Fruit fly (Drosophila melanogaster) whole organism, embryonic: ENCODE data around the gene CG34265.

Experiments used
- Blimp-1 ChIP-seq: fragments of 200-800 bp; sonication (Bioruptor generic); optimal IDR thresholded peaks from 3 replicates; lab custom pipeline; 2018; ENCODE audit warnings: missing biosample characterization, missing genetic modification characterization, mild to moderate bottlenecking, moderate library complexity, missing genetic modification reagents
- CG10543 ChIP-seq: fragments of 200-800 bp; sonication (Bioruptor generic); optimal IDR thresholded peaks from 3 replicates; lab custom pipeline; 2017; ENCODE audit warnings: missing biosample characterization, mild to moderate bottlenecking, missing genetic modification characterization, moderate library complexity
- CG11398 ChIP-seq: fragments of 200-800 bp; sonication (Bioruptor generic); optimal IDR thresholded peaks from 2 replicates; lab custom pipeline; 2016; ENCODE audit warnings: missing biosample characterization, missing genetic modification characterization
- CG12769 ChIP-seq: fragments of 200-800 bp; sonication (Bioruptor generic); optimal IDR thresholded peaks from 2 replicates; lab custom pipeline; 2019; ENCODE audit warnings: missing biosample characterization, mild to moderate bottlenecking, missing genetic modification characterization, moderate library complexity
- CG16815 ChIP-seq: fragments of 200-800 bp; sonication (Bioruptor generic); optimal IDR thresholded peaks from 3 replicates; lab custom pipeline; 2017; ENCODE audit warnings: missing biosample characterization, mild to moderate bottlenecking, missing genetic modification characterization
- CG18599 ChIP-seq: fragments of 200-800 bp; sonication (Bioruptor generic); optimal IDR thresholded peaks from 3 replicates; lab custom pipeline; 2017; ENCODE audit warnings: missing biosample characterization, missing genetic modification characterization, mild to moderate bottlenecking, moderate library complexity, missing genetic modification reagents
- CG2712 ChIP-seq: fragments of 200-800 bp; optimal IDR thresholded peaks from 3 replicates; lab custom pipeline; 2019; ENCODE audit warnings: missing biosample characterization, mild to moderate bottlenecking, missing genetic modification characterization, moderate library complexity
- CG30431 ChIP-seq: fragments of 200-800 bp; sonication (Bioruptor generic); optimal IDR thresholded peaks from 2 replicates; lab custom pipeline; 2017; ENCODE audit warnings: missing biosample characterization, missing genetic modification characterization
- CG31224 ChIP-seq: fragments of 200-800 bp; sonication (Bioruptor generic); IDR thresholded peaks from 2 replicates; pipeline ENCODE4 v1.3.6; 2022; ENCODE audit warnings: missing biosample characterization, missing genetic modification characterization
- CG31441 ChIP-seq: fragments of 200-800 bp; sonication (Bioruptor generic); IDR thresholded peaks from 2 replicates; pipeline ENCODE4 v1.3.6; 2022; ENCODE audit warnings: missing biosample characterization, missing genetic modification characterization
- CG3163 ChIP-seq: fragments of 200-800 bp; sonication (Bioruptor generic); optimal IDR thresholded peaks from 3 replicates; lab custom pipeline; 2016; ENCODE audit warnings: missing biosample characterization, missing genetic modification characterization
- CG33213 ChIP-seq: fragments of 200-800 bp; sonication (Bioruptor generic); optimal IDR thresholded peaks from 3 replicates; lab custom pipeline; 2016; ENCODE audit warnings: missing biosample characterization, missing genetic modification characterization
- CG7372 ChIP-seq: fragments of 200-800 bp; sonication (Bioruptor generic); IDR thresholded peaks from 2 replicates; pipeline ENCODE4 v1.3.6; 2022; ENCODE audit warnings: missing biosample characterization, missing genetic modification characterization
- CG8388 ChIP-seq: fragments of 200-800 bp; sonication (Bioruptor generic); optimal IDR thresholded peaks from 2 replicates; lab custom pipeline; 2019; ENCODE audit warnings: missing biosample characterization, mild to moderate bottlenecking, missing genetic modification characterization, moderate library complexity
- CG8924 ChIP-seq: fragments of 200-800 bp; optimal IDR thresholded peaks from 3 replicates; lab custom pipeline; 2019; ENCODE audit warnings: missing biosample characterization, mild to moderate bottlenecking, missing genetic modification characterization, moderate library complexity
- CG8944 ChIP-seq: fragments of 200-800 bp; sonication (Bioruptor generic); optimal IDR thresholded peaks from 3 replicates; lab custom pipeline; 2016; ENCODE audit warnings: missing biosample characterization, missing genetic modification characterization
- CkIIα-i1 ChIP-seq: fragments of 200-800 bp; sonication (Bioruptor generic); IDR thresholded peaks from 2 replicates; pipeline ENCODE4 v1.3.6; 2022; ENCODE audit warnings: missing biosample characterization, missing genetic modification characterization
- CrebB ChIP-seq: fragments of 200-800 bp; sonication (Bioruptor generic); optimal IDR thresholded peaks from 3 replicates; lab custom pipeline; 2018; ENCODE audit warnings: missing biosample characterization, mild to moderate bottlenecking, missing genetic modification characterization
- D19B ChIP-seq: fragments of 200-800 bp; sonication (Bioruptor generic); optimal IDR thresholded peaks from 2 replicates; lab custom pipeline; 2017; ENCODE audit warnings: missing biosample characterization, mild to moderate bottlenecking, missing genetic modification characterization
- Gug ChIP-seq: fragments of 200-800 bp; sonication (Bioruptor generic); IDR thresholded peaks from 4 replicates; pipeline ENCODE4 v1.3.6; 2022; ENCODE audit warnings: missing biosample characterization, missing genetic modification characterization
- H2.0 ChIP-seq: fragments of 200-800 bp; sonication (Bioruptor generic); IDR thresholded peaks from 2 replicates; pipeline ENCODE4 v1.3.6; 2022; ENCODE audit warnings: missing biosample characterization, missing genetic modification characterization
- Hr39 ChIP-seq: fragments of >200 bp; optimal IDR thresholded peaks from 2 replicates; lab custom pipeline; 2017
- NC2β ChIP-seq: fragments of 200-800 bp; sonication (Bioruptor generic); optimal IDR thresholded peaks from 2 replicates; lab custom pipeline; 2016; ENCODE audit warnings: missing biosample characterization, missing genetic modification characterization
- Oli ChIP-seq: fragments of 200-800 bp; sonication (Bioruptor generic); optimal IDR thresholded peaks from 2 replicates; lab custom pipeline; 2018; ENCODE audit warnings: missing biosample characterization, mild to moderate bottlenecking, missing genetic modification characterization, moderate library complexity
- PHDP ChIP-seq: fragments of 200-800 bp; sonication (Bioruptor generic); optimal IDR thresholded peaks from 3 replicates; lab custom pipeline; 2018; ENCODE audit warnings: missing biosample characterization, mild to moderate bottlenecking, missing genetic modification characterization, moderate library complexity
- Rfx ChIP-seq: fragments of 200-800 bp; sonication (Bioruptor generic); IDR thresholded peaks from 2 replicates; pipeline ENCODE4 v1.3.6; 2022; ENCODE audit warnings: missing biosample characterization, missing genetic modification characterization
- ac ChIP-seq: fragments of 200-800 bp; sonication (Bioruptor generic); optimal IDR thresholded peaks from 3 replicates; lab custom pipeline; 2017; ENCODE audit warnings: missing biosample characterization, mild to moderate bottlenecking, missing genetic modification characterization
- amos ChIP-seq: fragments of 200-800 bp; sonication (Bioruptor generic); IDR thresholded peaks from 2 replicates; pipeline ENCODE4 v1.3.6; 2022; ENCODE audit warnings: missing biosample characterization, missing genetic modification characterization; ENCODE audit not compliant: partially characterized antibody
- bcd ChIP-seq: fragments of 200-800 bp; sonication (Bioruptor generic); optimal IDR thresholded peaks from 2 replicates; lab custom pipeline; 2017; ENCODE audit warnings: missing biosample characterization, mild to moderate bottlenecking, missing genetic modification characterization
- emc ChIP-seq: fragments of 200-800 bp; sonication (Bioruptor generic); optimal IDR thresholded peaks from 2 replicates; lab custom pipeline; 2016; ENCODE audit warnings: missing biosample characterization, missing genetic modification characterization
- ftz-f1 ChIP-seq: fragments of 200-800 bp; sonication (Bioruptor generic); optimal IDR thresholded peaks from 2 replicates; lab custom pipeline; 2016; ENCODE audit warnings: missing biosample characterization, missing genetic modification characterization
- hbn ChIP-seq: fragments of 200-800 bp; sonication (Bioruptor generic); IDR thresholded peaks from 2 replicates; pipeline ENCODE4 v1.3.6; 2022; ENCODE audit warnings: missing biosample characterization, missing genetic modification characterization; ENCODE audit not compliant: partially characterized antibody
- hth ChIP-seq: fragments of >200 bp; optimal IDR thresholded peaks from 2 replicates; lab custom pipeline; 2017; ENCODE audit warnings: inconsistent platforms
- inv ChIP-seq: fragments of 200-800 bp; sonication (Bioruptor generic); IDR thresholded peaks from 2 replicates; pipeline ENCODE4 v1.3.6; 2022; ENCODE audit warnings: missing biosample characterization, missing genetic modification characterization; ENCODE audit not compliant: partially characterized antibody
- jumu ChIP-seq: fragments of 200-800 bp; sonication (Bioruptor generic); optimal IDR thresholded peaks from 3 replicates; lab custom pipeline; 2016; ENCODE audit warnings: missing biosample characterization, missing genetic modification characterization
- kni ChIP-seq: fragments of 200-800 bp; sonication (Bioruptor generic); optimal IDR thresholded peaks from 3 replicates; lab custom pipeline; 2017; ENCODE audit warnings: mild to moderate bottlenecking, missing biosample characterization, missing genetic modification reagents, missing genetic modification characterization
- lbe ChIP-seq: fragments of 200-800 bp; sonication (Bioruptor generic); optimal IDR thresholded peaks from 2 replicates; lab custom pipeline; 2016; ENCODE audit warnings: missing biosample characterization, mild to moderate bottlenecking, missing genetic modification characterization
- lola ChIP-seq, 3 experiments: fragments of >200 bp in 2 of 3; fragments of 200-800 bp in 1 of 3; sonication (Bioruptor generic) in 1 of 3; optimal IDR thresholded peaks; 2 replicates each; lab custom pipeline; 2017 to 2019; ENCODE audit warnings: missing biosample characterization in 3 of 3, missing genetic modification characterization in 3 of 3, mild to moderate bottlenecking in 1 of 3, moderate library complexity in 1 of 3
- lov ChIP-seq, 2 experiments: fragments of 200-800 bp in 1 of 2; fragments of >200 bp in 1 of 2; sonication (Bioruptor generic) in 1 of 2; IDR thresholded peaks in 1 of 2; optimal IDR thresholded peaks in 1 of 2; 2 replicates in 1 of 2; 3 replicates in 1 of 2; pipeline versions ENCODE4 v1.3.6 to Lab custom; 2017 to 2022; ENCODE audit warnings: missing biosample characterization in 1 of 2, missing genetic modification characterization in 1 of 2
- pan ChIP-seq, 4 experiments: fragments of >200 bp in 3 of 4; fragments of 200-800 bp in 1 of 4; sonication (Bioruptor generic) in 1 of 4; optimal IDR thresholded peaks in 3 of 4; IDR thresholded peaks in 1 of 4; 2 replicates each; pipeline versions ENCODE4 v1.3.6 to Lab custom; 2017 to 2022; ENCODE audit warnings: missing biosample characterization in 2 of 4, missing genetic modification characterization in 2 of 4, mixed read lengths in 1 of 4
- ranshi ChIP-seq: fragments of 200-800 bp; sonication (Bioruptor generic); IDR thresholded peaks from 2 replicates; pipeline ENCODE4 v1.3.6; 2022; ENCODE audit warnings: missing biosample characterization, missing genetic modification characterization
- ro ChIP-seq: fragments of 200-800 bp; sonication (Bioruptor generic); IDR thresholded peaks from 2 replicates; pipeline ENCODE4 v1.3.6; 2022; ENCODE audit warnings: missing biosample characterization, missing genetic modification characterization
- salm ChIP-seq: fragments of 200-800 bp; sonication (Bioruptor generic); optimal IDR thresholded peaks from 2 replicates; lab custom pipeline; 2018; ENCODE audit warnings: missing biosample characterization, mild to moderate bottlenecking, missing genetic modification characterization
- sens-2 ChIP-seq: fragments of 200-800 bp; sonication (Bioruptor generic); IDR thresholded peaks from 2 replicates; pipeline ENCODE4 v1.3.6; 2022; ENCODE audit warnings: missing biosample characterization, missing genetic modification characterization
- sima ChIP-seq: fragments of 200-800 bp; sonication (Bioruptor generic); optimal IDR thresholded peaks from 2 replicates; lab custom pipeline; 2016; ENCODE audit warnings: missing biosample characterization, missing genetic modification characterization
- stwl ChIP-seq: fragments of 200-800 bp; sonication (Bioruptor generic); optimal IDR thresholded peaks from 3 replicates; lab custom pipeline; 2018; ENCODE audit warnings: missing biosample characterization, mild to moderate bottlenecking, missing genetic modification characterization, moderate library complexity
- tx ChIP-seq: fragments of 200-800 bp; sonication (Bioruptor generic); optimal IDR thresholded peaks from 2 replicates; lab custom pipeline; 2016; ENCODE audit warnings: missing biosample characterization, missing genetic modification characterization
- wor ChIP-seq: fragments of 200-800 bp; sonication (Bioruptor generic); IDR thresholded peaks from 2 replicates; pipeline ENCODE4 v1.3.6; 2022; ENCODE audit warnings: missing biosample characterization, missing genetic modification characterization
- zfh1 ChIP-seq: fragments of 200-800 bp; sonication (Bioruptor generic); IDR thresholded peaks from 3 replicates; pipeline ENCODE4 v1.3.6; 2022; ENCODE audit warnings: missing biosample characterization, missing genetic modification characterization
- zfh2 ChIP-seq: fragments of 200-800 bp; sonication (Bioruptor generic); optimal IDR thresholded peaks from 2 replicates; lab custom pipeline; 2016; ENCODE audit warnings: missing biosample characterization, missing genetic modification characterization

The CG34265 gene

DNA sequence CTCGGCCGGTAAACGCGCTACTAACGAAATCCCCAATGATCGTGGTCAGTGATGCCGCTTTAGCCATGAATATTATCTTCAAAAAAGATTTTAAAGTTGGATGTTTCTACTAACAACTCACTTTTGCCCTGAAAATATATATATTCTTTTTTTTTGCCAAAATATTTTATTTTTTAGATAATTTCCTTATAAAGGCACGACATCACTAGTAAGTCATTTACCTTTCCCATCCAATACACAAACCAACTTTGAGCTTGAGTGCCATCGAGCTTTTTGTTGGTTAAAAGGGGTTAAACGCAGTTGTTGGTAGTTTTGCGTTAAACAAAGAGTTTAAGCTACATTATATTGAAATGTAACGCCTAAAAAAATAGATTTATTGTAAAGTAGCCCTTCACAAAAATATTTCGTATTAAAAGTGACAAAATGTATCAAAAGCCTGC, 34.8 kb downstream of the CG34265 start, which contains the start of gene CG14968 (continued):
- TF ChIP-seq CG2712: peak; percentile 87
- TF ChIP-seq H2.0: peak; percentile 96
- TF ChIP-seq lov (optimal IDR thresholded peaks at IDR 0.05; lab: Kevin White, UChicago): no peak
- TF ChIP-seq lov (GFP tag; IDR thresholded peaks at IDR 0.05; lab: Robert Waterston, UW): peak; percentile 93
- peak; percentile 69 for TF ChIP-seq sima (GFP tag; lab: Kevin White, UChicago)
- TF ChIP-seq Blimp-1 (GFP tag; lab: Kevin White, UChicago): peak; percentile 95
- TF ChIP-seq CG16815 (GFP tag; lab: Kevin White, UChicago): peak; percentile 75
- peak; percentile 69 for TF ChIP-seq CG33213 (GFP tag; lab: Kevin White, UChicago)
- peak; percentile 93 for TF ChIP-seq CG31224
- peak; percentile 30 for TF ChIP-seq kni (GFP tag; lab: Kevin White, UChicago)
- peak; percentile 94 for TF ChIP-seq CG7372 (GFP tag; lab: Robert Waterston, UW)
- TF ChIP-seq Gug (GFP tag; lab: Robert Waterston, UW): peak; percentile 86
- TF ChIP-seq hth (lab: Kevin White, UChicago): no peak
- peak; percentile 77 for TF ChIP-seq CkIIα-i1
- no peak for TF ChIP-seq hbn
- TF ChIP-seq Oli (tag; lab: Kevin White, UChicago): peak; percentile 93
- TF ChIP-seq ro (GFP tag; lab: Robert Waterston, UW): peak; percentile 86
- no peak for TF ChIP-seq CG12769 (tag; lab: Kevin White, UChicago)
- no peak for TF ChIP-seq NC2β (GFP tag; lab: Kevin White, UChicago)
- peak; percentile 99 for TF ChIP-seq Rfx (GFP tag; lab: Robert Waterston, UW)
- TF ChIP-seq emc (GFP tag; lab: Kevin White, UChicago): peak; percentile 67
- peak; percentile 97 for TF ChIP-seq CG18599 (GFP tag; lab: Kevin White, UChicago)
- TF ChIP-seq PHDP: peak; percentile 97
- TF ChIP-seq CG8924: peak; percentile 95
- TF ChIP-seq CG8944 (GFP tag; lab: Kevin White, UChicago): peak; percentile 34
- peak; percentile 98 for TF ChIP-seq zfh1 (GFP tag; lab: Robert Waterston, UW)
- TF ChIP-seq lbe (GFP tag; lab: Kevin White, UChicago): peak; percentile 96
- peak; percentile 52 for TF ChIP-seq CG11398
- peak; percentile 75 for TF ChIP-seq CG10543
- peak; percentile 88 for TF ChIP-seq D19B (GFP tag; lab: Kevin White, UChicago)
- peak; percentile 8 for TF ChIP-seq ac
- peak; percentile 95 for TF ChIP-seq bcd (GFP tag; lab: Kevin White, UChicago)
- no peak for TF ChIP-seq CG3163
- peak; percentile 85 for TF ChIP-seq CG8388
- peak; percentile 94 for TF ChIP-seq sens-2 (GFP tag; lab: Robert Waterston, UW)
- peak; percentile 86 for TF ChIP-seq salm (tag; lab: Kevin White, UChicago)
- TF ChIP-seq CG30431 (GFP tag; lab: Kevin White, UChicago): peak; percentile 74
- peak; percentile 75 for TF ChIP-seq zfh2 (GFP tag; lab: Kevin White, UChicago)
- no peak for TF ChIP-seq Hr39 (lab: Kevin White, UChicago)
- peak in 1 of 3 experiments; percentile 86 for TF ChIP-seq lola (GFP tag; optimal IDR thresholded peaks at IDR 0.05; lab: Kevin White, UChicago)
- peak; percentile 87 for TF ChIP-seq wor
- TF ChIP-seq tx (GFP tag; lab: Kevin White, UChicago): peak; percentile 48
- TF ChIP-seq inv (GFP tag; lab: Robert Waterston, UW): no peak
- TF ChIP-seq pan (optimal IDR thresholded peaks at IDR 0.05; lab: Kevin White, UChicago): no peak
- peak in 1 of 2 experiments; percentile 98 for TF ChIP-seq pan (GFP tag; optimal IDR thresholded peaks at IDR 0.05 in 1 of 2, IDR thresholded peaks at IDR 0.05 in 1 of 2)
- TF ChIP-seq CrebB (tag; lab: Kevin White, UChicago): peak; percentile 88
- peak; percentile 48 for TF ChIP-seq ftz-f1 (GFP tag; lab: Kevin White, UChicago)
- TF ChIP-seq ranshi (GFP tag; lab: Robert Waterston, UW): peak; percentile 97
- no peak for TF ChIP-seq stwl (tag; lab: Kevin White, UChicago)
- TF ChIP-seq jumu (GFP tag; lab: Kevin White, UChicago): peak; percentile 66
- peak; percentile 93 for TF ChIP-seq CG31441 (GFP tag; lab: Robert Waterston, UW)
- TF ChIP-seq amos (GFP tag; lab: Robert Waterston, UW): no peak
